Fruit fly (Drosophila melanogaster) whole organism, embryonic: Measurements from ENCODE around the gene CG6726.

ENCODE experiments used
- Atf3 ChIP-seq: fragments of 200-800 bp; sonication (Bioruptor generic); optimal IDR thresholded peaks from 3 replicates; lab custom pipeline; 2016; ENCODE audit warnings: missing biosample characterization, missing genetic modification characterization
- Atf6 ChIP-seq: fragments of 200-800 bp; sonication (Bioruptor generic); IDR thresholded peaks from 2 replicates; pipeline ENCODE4 v1.3.6; 2022; ENCODE audit warnings: missing biosample characterization, missing genetic modification characterization
- BtbVII ChIP-seq: fragments of 200-800 bp; sonication (Bioruptor generic); optimal IDR thresholded peaks from 3 replicates; lab custom pipeline; 2017; ENCODE audit warnings: missing biosample characterization, mild to moderate bottlenecking, missing genetic modification characterization
- CG10543 ChIP-seq: fragments of 200-800 bp; sonication (Bioruptor generic); optimal IDR thresholded peaks from 3 replicates; lab custom pipeline; 2017; ENCODE audit warnings: missing biosample characterization, mild to moderate bottlenecking, missing genetic modification characterization, moderate library complexity
- CG10979 ChIP-seq: fragments of 200-800 bp; sonication (Bioruptor generic); optimal IDR thresholded peaks from 2 replicates; lab custom pipeline; 2018; ENCODE audit warnings: missing biosample characterization, mild to moderate bottlenecking, missing genetic modification characterization, moderate library complexity
- CG11247 ChIP-seq: fragments of 200-800 bp; sonication (Bioruptor generic); IDR thresholded peaks from 2 replicates; pipeline ENCODE4 v1.3.6; 2022; ENCODE audit warnings: missing biosample characterization, missing genetic modification characterization
- CG12104 ChIP-seq: fragments of 200-800 bp; sonication (Bioruptor generic); optimal IDR thresholded peaks from 3 replicates; lab custom pipeline; 2016; ENCODE audit warnings: missing biosample characterization, missing genetic modification characterization
- CG13123 ChIP-seq: fragments of 200-800 bp; sonication (Bioruptor generic); optimal IDR thresholded peaks from 2 replicates; lab custom pipeline; 2016; ENCODE audit warnings: missing biosample characterization, missing genetic modification characterization
- CG14050 ChIP-seq: fragments of 200-800 bp; sonication (Bioruptor generic); IDR thresholded peaks from 3 replicates; pipeline ENCODE4 v1.3.6; 2022; ENCODE audit warnings: missing biosample characterization, missing genetic modification characterization
- CG17328 ChIP-seq: fragments of 200-800 bp; sonication (Bioruptor generic); IDR thresholded peaks from 2 replicates; pipeline ENCODE4 v1.3.6; 2022; ENCODE audit warnings: missing biosample characterization, missing genetic modification characterization
- CG17829 ChIP-seq: fragments of 200-800 bp; optimal IDR thresholded peaks from 2 replicates; lab custom pipeline; 2019; ENCODE audit warnings: missing biosample characterization, mild to moderate bottlenecking, missing genetic modification characterization, moderate library complexity
- CG18011 ChIP-seq: fragments of 200-800 bp; sonication (Bioruptor generic); optimal IDR thresholded peaks from 2 replicates; lab custom pipeline; 2017; ENCODE audit warnings: missing biosample characterization, missing genetic modification characterization, mild to moderate bottlenecking, moderate library complexity, missing genotype
- CG30431 ChIP-seq: fragments of 200-800 bp; sonication (Bioruptor generic); optimal IDR thresholded peaks from 2 replicates; lab custom pipeline; 2017; ENCODE audit warnings: missing biosample characterization, missing genetic modification characterization
- CG34422 ChIP-seq: fragments of 200-800 bp; sonication (Bioruptor generic); IDR thresholded peaks from 3 replicates; pipeline ENCODE4 v1.3.6; 2022; ENCODE audit warnings: missing biosample characterization, missing genetic modification characterization
- CG3838 ChIP-seq: fragments of 200-800 bp; sonication (Bioruptor generic); optimal IDR thresholded peaks from 3 replicates; lab custom pipeline; 2016; ENCODE audit warnings: missing biosample characterization, missing genetic modification characterization
- CG4820 ChIP-seq: fragments of 200-800 bp; sonication (Bioruptor generic); optimal IDR thresholded peaks from 3 replicates; lab custom pipeline; 2016; ENCODE audit warnings: missing biosample characterization, missing genetic modification characterization
- CG5180 ChIP-seq: fragments of 200-800 bp; sonication (Bioruptor generic); optimal IDR thresholded peaks from 3 replicates; lab custom pipeline; 2017; ENCODE audit warnings: missing biosample characterization, missing genetic modification characterization, mild to moderate bottlenecking, moderate library complexity, missing genetic modification reagents
- CG6254 ChIP-seq: fragments of 200-800 bp; sonication (Bioruptor generic); optimal IDR thresholded peaks from 3 replicates; lab custom pipeline; 2017; ENCODE audit warnings: mild to moderate bottlenecking, missing biosample characterization, missing genetic modification reagents, missing genetic modification characterization
- CG6272 ChIP-seq: fragments of 200-800 bp; sonication (Bioruptor generic); IDR thresholded peaks from 2 replicates; pipeline ENCODE4 v1.3.6; 2022; ENCODE audit warnings: missing biosample characterization, missing genetic modification characterization
- CG6765 ChIP-seq: fragments of 200-800 bp; sonication (Bioruptor generic); optimal IDR thresholded peaks from 3 replicates; lab custom pipeline; 2017; ENCODE audit warnings: missing biosample characterization, mild to moderate bottlenecking, missing genetic modification characterization
- CG9437 ChIP-seq: fragments of 200-800 bp; sonication (Bioruptor generic); optimal IDR thresholded peaks from 2 replicates; lab custom pipeline; 2018; ENCODE audit warnings: missing biosample characterization, mild to moderate bottlenecking, missing genetic modification characterization
- D19B ChIP-seq: fragments of 200-800 bp; sonication (Bioruptor generic); optimal IDR thresholded peaks from 2 replicates; lab custom pipeline; 2017; ENCODE audit warnings: missing biosample characterization, mild to moderate bottlenecking, missing genetic modification characterization
- Dbx ChIP-seq: fragments of 200-800 bp; sonication (Bioruptor generic); IDR thresholded peaks from 3 replicates; pipeline ENCODE4 v1.3.6; 2022; ENCODE audit warnings: missing biosample characterization, missing genetic modification characterization
- Dll ChIP-seq: fragments of 200-800 bp; sonication (Bioruptor generic); IDR thresholded peaks from 4 replicates; pipeline ENCODE4 v1.3.6; 2022; ENCODE audit warnings: missing biosample characterization, missing genetic modification characterization; ENCODE audit not compliant: partially characterized antibody
- ERR ChIP-seq: fragments of 200-800 bp; sonication (Bioruptor generic); optimal IDR thresholded peaks from 2 replicates; lab custom pipeline; 2016; ENCODE audit warnings: missing biosample characterization, missing genetic modification characterization
- Eip74EF ChIP-seq, 2 experiments: fragments of 200-800 bp in 1 of 2; fragments of >200 bp in 1 of 2; sonication (Bioruptor generic) in 1 of 2; optimal IDR thresholded peaks; 2 replicates each; lab custom pipeline; 2017 to 2019; ENCODE audit warnings: missing biosample characterization in 2 of 2, missing genetic modification characterization in 2 of 2, mild to moderate bottlenecking in 1 of 2, moderate library complexity in 1 of 2
- Fer1 ChIP-seq: fragments of 200-800 bp; sonication (Bioruptor generic); optimal IDR thresholded peaks from 2 replicates; lab custom pipeline; 2017; ENCODE audit warnings: missing biosample characterization, mild to moderate bottlenecking, missing genetic modification characterization
- HHEX ChIP-seq: fragments of 200-800 bp; sonication (Bioruptor generic); optimal IDR thresholded peaks from 3 replicates; lab custom pipeline; 2017; ENCODE audit warnings: missing biosample characterization, mild to moderate bottlenecking, missing genetic modification characterization, missing genetic modification reagents
- HmgZ ChIP-seq: fragments of 200-800 bp; sonication (Bioruptor generic); optimal IDR thresholded peaks from 2 replicates; lab custom pipeline; 2018; ENCODE audit warnings: missing biosample characterization, mild to moderate bottlenecking, missing genetic modification characterization
- Lim3 ChIP-seq: fragments of 200-800 bp; sonication (Bioruptor generic); IDR thresholded peaks from 2 replicates; pipeline ENCODE4 v1.3.6; 2022; ENCODE audit warnings: missing biosample characterization, missing genetic modification characterization
- Opbp ChIP-seq: fragments of 200-800 bp; sonication (Bioruptor generic); IDR thresholded peaks from 3 replicates; pipeline ENCODE4 v1.3.6; 2022; ENCODE audit warnings: missing biosample characterization, missing genetic modification characterization; ENCODE audit not compliant: partially characterized antibody
- Side ChIP-seq: fragments of 200-800 bp; sonication (Bioruptor generic); optimal IDR thresholded peaks from 2 replicates; lab custom pipeline; 2016; ENCODE audit warnings: missing biosample characterization, missing genetic modification characterization
- Usf ChIP-seq: fragments of 200-800 bp; sonication (Bioruptor generic); optimal IDR thresholded peaks from 2 replicates; lab custom pipeline; 2017; ENCODE audit warnings: missing genotype, missing biosample characterization, missing genetic modification characterization
- Vsx1 ChIP-seq: fragments of 200-800 bp; sonication (Bioruptor generic); optimal IDR thresholded peaks from 2 replicates; lab custom pipeline; 2017; ENCODE audit warnings: missing biosample characterization, mild to moderate bottlenecking, missing genetic modification characterization, missing genetic modification reagents
- Xrp1 ChIP-seq: fragments of 200-800 bp; sonication (Bioruptor generic); IDR thresholded peaks from 2 replicates; pipeline ENCODE4 v1.3.6; 2022; ENCODE audit warnings: missing biosample characterization, missing genetic modification characterization
- bigmax ChIP-seq: fragments of 200-800 bp; sonication (Bioruptor generic); optimal IDR thresholded peaks from 2 replicates; lab custom pipeline; 2018; ENCODE audit warnings: missing biosample characterization, mild to moderate bottlenecking, missing genetic modification characterization
- cato ChIP-seq: fragments of 200-800 bp; sonication (Bioruptor generic); optimal IDR thresholded peaks from 2 replicates; lab custom pipeline; 2016; ENCODE audit warnings: missing biosample characterization, missing genetic modification characterization, borderline replicate concordance
- gem ChIP-seq: fragments of 200-800 bp; sonication (Bioruptor generic); optimal IDR thresholded peaks from 2 replicates; lab custom pipeline; 2019; ENCODE audit warnings: missing biosample characterization, mild to moderate bottlenecking, missing genetic modification characterization, moderate library complexity
- h ChIP-seq: fragments of >200 bp; optimal IDR thresholded peaks from 2 replicates; lab custom pipeline; 2017
- hkb ChIP-seq, 2 experiments: fragments of 200-800 bp in 1 of 2; fragments of >200 bp in 1 of 2; sonication (Bioruptor generic) in 1 of 2; IDR thresholded peaks in 1 of 2; optimal IDR thresholded peaks in 1 of 2; 2 replicates each; pipeline versions ENCODE4 v1.3.6 to Lab custom; 2017 to 2022; ENCODE audit warnings: missing biosample characterization in 1 of 2, missing genetic modification characterization in 1 of 2
- prd ChIP-seq, 3 experiments: fragments of >200 bp in 2 of 3; fragments of 200-800 bp in 1 of 3; sonication (Bioruptor generic) in 1 of 3; optimal IDR thresholded peaks in 2 of 3; IDR thresholded peaks in 1 of 3; 2 replicates in 2 of 3; 3 replicates in 1 of 3; pipeline versions ENCODE4 v1.3.6 to Lab custom; 2017 to 2022; ENCODE audit warnings: missing biosample characterization in 1 of 3, missing genetic modification characterization in 1 of 3
- row ChIP-seq: fragments of 200-800 bp; sonication (Bioruptor generic); IDR thresholded peaks from 3 replicates; pipeline ENCODE4 v1.3.6; 2022; ENCODE audit warnings: missing biosample characterization, missing genetic modification characterization
- shn ChIP-seq: fragments of 200-800 bp; sonication (Bioruptor generic); optimal IDR thresholded peaks from 3 replicates; lab custom pipeline; 2016; ENCODE audit warnings: missing biosample characterization, missing genetic modification characterization
- slou ChIP-seq: fragments of 200-800 bp; sonication (Bioruptor generic); optimal IDR thresholded peaks from 3 replicates; lab custom pipeline; 2016; ENCODE audit warnings: missing biosample characterization, missing genetic modification characterization
- stwl ChIP-seq: fragments of 200-800 bp; sonication (Bioruptor generic); optimal IDR thresholded peaks from 3 replicates; lab custom pipeline; 2018; ENCODE audit warnings: missing biosample characterization, mild to moderate bottlenecking, missing genetic modification characterization, moderate library complexity
- trem ChIP-seq: fragments of 200-800 bp; optimal IDR thresholded peaks from 3 replicates; lab custom pipeline; 2019; ENCODE audit warnings: missing biosample characterization, mild to moderate bottlenecking, missing genetic modification characterization, moderate library complexity
- unc-4 ChIP-seq: fragments of 200-800 bp; sonication (Bioruptor generic); IDR thresholded peaks from 2 replicates; pipeline ENCODE4 v1.3.6; 2022; ENCODE audit warnings: missing biosample characterization, missing genetic modification characterization; ENCODE audit not compliant: partially characterized antibody
- zen2 ChIP-seq: fragments of 200-800 bp; sonication (Bioruptor generic); IDR thresholded peaks from 3 replicates; pipeline ENCODE4 v1.3.6; 2022; ENCODE audit warnings: missing biosample characterization, missing genetic modification characterization; ENCODE audit not compliant: partially characterized antibody
- zf30C ChIP-seq: fragments of 200-800 bp; sonication (Bioruptor generic); optimal IDR thresholded peaks from 3 replicates; lab custom pipeline; 2018; ENCODE audit warnings: missing biosample characterization, mild to moderate bottlenecking, missing genetic modification characterization

CG6726 gene

dm6 chr3R:23053936-23054335 is 37.6 kb upstream of the CG6726 start, which contains the start of gene p53 (continued):
- TF ChIP-seq CG12104 (GFP tag; lab: Kevin White, UChicago) = peak; percentile 67
- TF ChIP-seq slou = peak; percentile 49
- peak; percentile 62 for TF ChIP-seq CG17328 (GFP tag; lab: Robert Waterston, UW)
- TF ChIP-seq CG6272 (GFP tag; lab: Robert Waterston, UW) = peak; percentile 54
- no peak for TF ChIP-seq Lim3 (GFP tag; lab: Robert Waterston, UW)
- TF ChIP-seq CG30431 (GFP tag; lab: Kevin White, UChicago) = peak; percentile 67
- TF ChIP-seq row (GFP tag; lab: Robert Waterston, UW) = peak; percentile 55
- no peak for TF ChIP-seq h (lab: Kevin White, UChicago)
- peak; percentile 58 for TF ChIP-seq Atf6
- TF ChIP-seq CG11247 (GFP tag; lab: Robert Waterston, UW) = peak; percentile 87
- peak; percentile 64 for TF ChIP-seq D19B (GFP tag; lab: Kevin White, UChicago)
- peak; percentile 66 for TF ChIP-seq HmgZ
- peak; percentile 81 for TF ChIP-seq Vsx1 (GFP tag; lab: Kevin White, UChicago)
- peak; percentile 64; the same call in 2 of the 3 replicates for TF ChIP-seq zen2 (GFP tag; lab: Robert Waterston, UW)
- no peak for TF ChIP-seq Xrp1 (GFP tag; lab: Robert Waterston, UW)
- TF ChIP-seq Opbp (GFP tag; lab: Robert Waterston, UW) = peak; percentile 86
- no peak for TF ChIP-seq gem (tag; lab: Kevin White, UChicago)
- TF ChIP-seq CG9437 (GFP tag; lab: Kevin White, UChicago) = peak; percentile 66
- TF ChIP-seq CG10543 = peak; percentile 65
- no peak for TF ChIP-seq zf30C (GFP tag; lab: Kevin White, UChicago)
- peak; percentile 51 for TF ChIP-seq CG5180 (GFP tag; lab: Kevin White, UChicago)
- peak; percentile 76 for TF ChIP-seq unc-4 (GFP tag; lab: Robert Waterston, UW)
- peak; percentile 73 for TF ChIP-seq CG14050 (GFP tag; lab: Robert Waterston, UW)
- TF ChIP-seq BtbVII (GFP tag; lab: Kevin White, UChicago) = peak; percentile 79
- peak; percentile 59 for TF ChIP-seq Atf3
- peak; percentile 71 for TF ChIP-seq Dll (GFP tag; lab: Robert Waterston, UW)
- TF ChIP-seq stwl (tag; lab: Kevin White, UChicago) = peak; percentile 90
- TF ChIP-seq Fer1 (GFP tag; lab: Kevin White, UChicago) = peak; percentile 82
- TF ChIP-seq CG10979 (tag; lab: Kevin White, UChicago) = peak; percentile 49
- peak; percentile 81; the same call in 2 of the 3 replicates for TF ChIP-seq Dbx
- peak; percentile 32 for TF ChIP-seq ERR (GFP tag; lab: Kevin White, UChicago)
- peak; percentile 38 for TF ChIP-seq CG3838
- peak in 1 of 2 experiments; percentile 27 for TF ChIP-seq Eip74EF (GFP tag; optimal IDR thresholded peaks at IDR 0.05; lab: Kevin White, UChicago)
- TF ChIP-seq bigmax (GFP tag; lab: Kevin White, UChicago) = peak; percentile 52
- peak; percentile 35 for TF ChIP-seq CG13123
- TF ChIP-seq CG6765 (GFP tag; lab: Kevin White, UChicago) = peak; percentile 88
- TF ChIP-seq HHEX (GFP tag; lab: Kevin White, UChicago) = peak; percentile 86
- peak; percentile 58 for TF ChIP-seq shn (GFP tag; lab: Kevin White, UChicago)
- TF ChIP-seq CG4820 (GFP tag; lab: Kevin White, UChicago) = peak; percentile 40
- TF ChIP-seq Side = peak; percentile 71
- no peak for TF ChIP-seq hkb (optimal IDR thresholded peaks at IDR 0.05; lab: Kevin White, UChicago)
- TF ChIP-seq hkb (GFP tag; IDR thresholded peaks at IDR 0.05; lab: Robert Waterston, UW) = peak; percentile 64
- peak; percentile 70 for TF ChIP-seq trem (tag; lab: Kevin White, UChicago)
- TF ChIP-seq CG34422 (GFP tag; lab: Robert Waterston, UW) = peak; percentile 68; the same call in 2 of the 3 replicates
- peak; percentile 30 for TF ChIP-seq CG17829 (tag; lab: Kevin White, UChicago)
- TF ChIP-seq cato (GFP tag; lab: Kevin White, UChicago) = peak; percentile 21
- TF ChIP-seq Usf (GFP tag; lab: Kevin White, UChicago) = peak; percentile 21
- no peak for TF ChIP-seq prd (optimal IDR thresholded peaks at IDR 0.05; lab: Kevin White, UChicago)
- TF ChIP-seq prd (GFP tag; IDR thresholded peaks at IDR 0.05; lab: Robert Waterston, UW) = peak; percentile 46; the same call in 2 of the 3 replicates
- TF ChIP-seq CG6254 (GFP tag; lab: Kevin White, UChicago) = peak; percentile 62
- peak; percentile 66 for TF ChIP-seq CG18011 (GFP tag; lab: Kevin White, UChicago)
